Worm (Caenorhabditis elegans): Measurements from ENCODE around the gene prx-1.

prx-1 gene

DNA sequence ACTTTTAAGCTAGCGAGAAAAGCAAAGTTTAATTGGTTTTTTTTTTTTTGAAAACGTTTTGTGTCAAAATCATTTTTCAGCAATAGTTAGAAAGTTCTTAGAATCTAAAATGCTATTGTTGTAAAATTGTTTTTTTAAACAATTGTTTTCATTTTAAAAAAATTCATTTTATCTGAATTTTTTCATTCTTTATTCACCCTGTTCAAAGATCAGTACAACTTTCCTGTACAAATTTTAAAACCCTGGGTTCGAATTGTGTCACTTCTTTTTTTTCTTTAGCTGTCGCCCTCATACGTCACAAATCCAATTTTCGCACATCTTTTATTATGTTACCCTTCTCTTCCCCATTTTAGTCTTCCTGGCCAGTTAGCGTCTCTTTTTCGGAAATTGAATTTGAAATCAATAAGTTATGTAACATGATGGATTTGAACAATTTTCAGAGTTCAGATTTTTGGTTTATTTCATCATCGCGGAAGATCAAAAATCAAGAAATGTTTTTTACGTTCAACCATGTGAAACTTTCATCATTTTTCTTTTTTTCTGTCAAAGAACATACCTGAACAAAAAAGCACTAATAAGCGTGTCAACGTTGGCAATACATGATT, 43.1 kb downstream of the prx-1 start:
- no peak for TF ChIP-seq cog-1 (tag; optimal IDR thresholded peaks at IDR 0.05)
- no peak for TF ChIP-seq ztf-29 (GFP tag; IDR thresholded peaks at IDR 0.05)
- TF ChIP-seq med-1 (GFP tag; optimal IDR thresholded peaks at IDR 0.05; ENCODE audit: insufficient read depth): no peak
- no peak for TF ChIP-seq T22C8.4 (GFP tag; IDR thresholded peaks at IDR 0.05)
- no peak for TF ChIP-seq klf-2 (GFP tag; conservative IDR thresholded peaks at IDR 0.05)
- TF ChIP-seq ref-1 (GFP tag; conservative IDR thresholded peaks at IDR 0.05): no peak
- no peak for TF ChIP-seq flt-1 (GFP tag; IDR thresholded peaks at IDR 0.05)
- no peak for TF ChIP-seq tab-1 (GFP tag; IDR thresholded peaks at IDR 0.05)
- TF ChIP-seq ztf-23 (GFP tag; IDR thresholded peaks at IDR 0.05): no peak

DNA sequence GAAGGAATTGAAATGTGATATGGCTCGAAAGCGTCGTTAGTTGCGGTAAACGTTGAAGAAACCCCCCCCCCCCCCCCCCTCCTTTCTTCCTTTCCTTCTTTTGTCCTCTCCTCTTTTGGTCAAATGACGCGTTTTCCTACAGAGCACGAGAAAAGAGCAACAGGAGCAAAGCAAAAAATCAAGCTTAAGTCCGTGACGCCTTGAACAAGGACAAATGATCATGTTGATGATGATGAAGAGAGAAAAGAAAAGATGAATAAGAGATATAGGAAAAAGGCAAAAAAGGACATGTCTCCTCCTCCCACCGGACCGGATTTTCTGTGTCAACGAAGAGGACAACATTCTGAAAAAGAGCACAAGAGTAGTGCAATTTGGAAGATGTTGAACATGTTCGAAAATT, 45.8 kb downstream of the prx-1 start:
- no peak for TF ChIP-seq cog-1 (tag; optimal IDR thresholded peaks at IDR 0.05)
- TF ChIP-seq flt-1 (GFP tag; IDR thresholded peaks at IDR 0.05): no peak
- no peak for TF ChIP-seq tab-1 (GFP tag; IDR thresholded peaks at IDR 0.05)
- no peak for TF ChIP-seq klf-2 (GFP tag; conservative IDR thresholded peaks at IDR 0.05)
- TF ChIP-seq ztf-29 (GFP tag; IDR thresholded peaks at IDR 0.05): no peak
- no peak for TF ChIP-seq T22C8.4 (GFP tag; IDR thresholded peaks at IDR 0.05)
- no peak for TF ChIP-seq ztf-23 (GFP tag; IDR thresholded peaks at IDR 0.05)

DNA sequence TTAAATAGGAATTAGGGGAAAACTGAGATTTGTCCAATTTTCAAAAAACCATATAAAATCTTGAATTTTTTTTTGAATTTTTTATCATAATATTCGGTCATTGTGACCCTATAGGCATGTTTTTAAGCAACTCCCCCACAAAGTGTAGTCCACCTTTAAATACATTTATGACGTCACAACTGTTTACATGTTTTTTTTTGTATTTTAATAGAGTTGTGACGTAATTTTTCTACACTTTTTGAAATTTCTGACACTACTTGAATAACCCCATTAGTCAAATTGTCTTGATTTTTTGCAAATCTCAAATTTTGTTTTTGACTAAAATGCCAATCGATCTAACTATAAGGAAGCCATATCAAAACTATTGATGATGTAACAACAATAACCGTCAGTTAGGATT, 52.4 kb downstream of the prx-1 start:
- TF ChIP-seq klf-2 (GFP tag; conservative IDR thresholded peaks at IDR 0.05) (no peak), ztf-23 (GFP tag; IDR thresholded peaks at IDR 0.05) (no peak), tab-1 (GFP tag; IDR thresholded peaks at IDR 0.05) (no peak), ztf-29 (GFP tag; IDR thresholded peaks at IDR 0.05) (no peak), flt-1 (GFP tag; IDR thresholded peaks at IDR 0.05) (no peak), cog-1 (tag; optimal IDR thresholded peaks at IDR 0.05) (no peak), med-1 (GFP tag; optimal IDR thresholded peaks at IDR 0.05; ENCODE audit: insufficient read depth) (no peak), T22C8.4 (GFP tag; IDR thresholded peaks at IDR 0.05) (no peak), ref-1 (GFP tag; conservative IDR thresholded peaks at IDR 0.05) (no peak)

DNA sequence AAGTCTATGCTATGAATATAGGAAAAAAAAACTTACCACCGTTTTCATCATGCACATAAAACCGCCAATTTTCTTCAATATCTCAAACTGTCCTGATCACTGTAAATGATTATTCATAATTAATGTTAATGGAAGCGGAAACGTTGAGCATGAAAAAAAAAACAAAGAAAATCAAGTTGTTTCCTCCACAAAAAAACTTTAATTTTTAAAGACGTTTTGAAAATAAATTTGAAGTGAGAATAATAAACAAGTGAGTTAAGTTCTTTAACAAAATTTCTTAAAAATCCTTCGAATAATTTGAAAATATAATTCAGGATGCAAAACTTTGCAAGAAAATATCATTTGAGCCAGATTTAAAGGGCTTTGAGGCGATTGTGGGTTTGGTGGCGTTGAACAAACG, 56.6 kb downstream of the prx-1 start, which contains the start of gene irk-3:
irk-3 (minus strand) TSS at position 101 of the 400 bp plus-strand sequence.
- TF ChIP-seq ref-1 (GFP tag; conservative IDR thresholded peaks at IDR 0.05): no peak
- TF ChIP-seq cog-1 (tag; optimal IDR thresholded peaks at IDR 0.05): no peak
- TF ChIP-seq ztf-29 (GFP tag; IDR thresholded peaks at IDR 0.05): no peak
- TF ChIP-seq T22C8.4 (GFP tag; IDR thresholded peaks at IDR 0.05): no peak
- TF ChIP-seq tab-1 (GFP tag; IDR thresholded peaks at IDR 0.05): no peak
- TF ChIP-seq ztf-23 (GFP tag; IDR thresholded peaks at IDR 0.05): no peak
- TF ChIP-seq flt-1 (GFP tag; IDR thresholded peaks at IDR 0.05): no peak
- TF ChIP-seq med-1 (GFP tag; optimal IDR thresholded peaks at IDR 0.05; ENCODE audit: insufficient read depth): no peak
- TF ChIP-seq klf-2 (GFP tag; conservative IDR thresholded peaks at IDR 0.05): no peak
